Fruit fly (Drosophila melanogaster) whole organism, embryonic: ENCODE measurements around the gene Hasp.

Experiments used
- BEAF-32 ChIP-seq: fragments of 200-800 bp; sonication (Bioruptor generic); optimal IDR thresholded peaks from 3 replicates; lab custom pipeline; 2017; ENCODE audit warnings: missing biosample characterization, missing genetic modification characterization, mild to moderate bottlenecking, moderate library complexity, missing genetic modification reagents
- CG10267 ChIP-seq: fragments of 200-800 bp; sonication (Bioruptor generic); optimal IDR thresholded peaks from 2 replicates; lab custom pipeline; 2018; ENCODE audit warnings: missing biosample characterization, mild to moderate bottlenecking, missing genetic modification characterization, moderate library complexity
- CG11456 ChIP-seq: fragments of 200-800 bp; sonication (Bioruptor generic); IDR thresholded peaks from 3 replicates; pipeline ENCODE4 v1.3.6; 2022; ENCODE audit warnings: missing biosample characterization, missing genetic modification characterization
- CG11695 ChIP-seq: fragments of 200-800 bp; sonication (Bioruptor generic); IDR thresholded peaks from 3 replicates; pipeline ENCODE4 v1.3.6; 2022; ENCODE audit warnings: missing biosample characterization, missing genetic modification characterization
- CG12104 ChIP-seq: fragments of 200-800 bp; sonication (Bioruptor generic); optimal IDR thresholded peaks from 3 replicates; lab custom pipeline; 2016; ENCODE audit warnings: missing biosample characterization, missing genetic modification characterization
- CG12942 ChIP-seq: fragments of 200-800 bp; sonication (Bioruptor generic); optimal IDR thresholded peaks from 3 replicates; lab custom pipeline; 2016; ENCODE audit warnings: missing biosample characterization, missing genetic modification characterization
- CG13624 ChIP-seq: fragments of 200-800 bp; sonication (Bioruptor generic); optimal IDR thresholded peaks from 2 replicates; lab custom pipeline; 2016; ENCODE audit warnings: missing biosample characterization, missing genetic modification characterization
- CG13894 ChIP-seq: fragments of 200-800 bp; sonication (Bioruptor generic); optimal IDR thresholded peaks from 3 replicates; lab custom pipeline; 2018; ENCODE audit warnings: missing biosample characterization, mild to moderate bottlenecking, missing genetic modification characterization, moderate library complexity
- CG14441 ChIP-seq: fragments of 200-800 bp; sonication (Bioruptor generic); IDR thresholded peaks from 2 replicates; pipeline ENCODE4 v1.3.6; 2022; ENCODE audit warnings: missing biosample characterization, missing genetic modification characterization
- CG1647 ChIP-seq: fragments of 200-800 bp; sonication (Bioruptor generic); optimal IDR thresholded peaks from 3 replicates; lab custom pipeline; 2016; ENCODE audit warnings: missing biosample characterization, missing genetic modification characterization
- CG16779 ChIP-seq: fragments of 200-800 bp; sonication (Bioruptor generic); IDR thresholded peaks from 2 replicates; pipeline ENCODE4 v1.3.6; 2022; ENCODE audit warnings: missing biosample characterization, missing genetic modification characterization
- CG17328 ChIP-seq: fragments of 200-800 bp; sonication (Bioruptor generic); IDR thresholded peaks from 2 replicates; pipeline ENCODE4 v1.3.6; 2022; ENCODE audit warnings: missing biosample characterization, missing genetic modification characterization
- CG17385 ChIP-seq: fragments of 200-800 bp; sonication (Bioruptor generic); optimal IDR thresholded peaks from 3 replicates; lab custom pipeline; 2018; ENCODE audit warnings: missing biosample characterization, mild to moderate bottlenecking, missing genetic modification characterization
- CG2199 ChIP-seq: fragments of 200-800 bp; sonication (Bioruptor generic); IDR thresholded peaks from 3 replicates; pipeline ENCODE4 v1.3.6; 2022; ENCODE audit warnings: missing biosample characterization, missing genetic modification characterization
- CG2875 ChIP-seq: fragments of 200-800 bp; sonication (Bioruptor generic); optimal IDR thresholded peaks from 2 replicates; lab custom pipeline; 2017; ENCODE audit warnings: missing biosample characterization, mild to moderate bottlenecking, missing genetic modification characterization, missing genetic modification reagents
- CG30020 ChIP-seq: fragments of 200-800 bp; optimal IDR thresholded peaks from 2 replicates; lab custom pipeline; 2019; ENCODE audit warnings: missing biosample characterization, mild to moderate bottlenecking, missing genetic modification characterization, moderate library complexity
- CG30403 ChIP-seq: fragments of 200-800 bp; sonication (Bioruptor generic); optimal IDR thresholded peaks from 3 replicates; lab custom pipeline; 2016; ENCODE audit warnings: missing biosample characterization, missing genetic modification characterization
- CG31365 ChIP-seq: fragments of 200-800 bp; sonication (Bioruptor generic); optimal IDR thresholded peaks from 2 replicates; lab custom pipeline; 2018; ENCODE audit warnings: missing biosample characterization, mild to moderate bottlenecking, missing genetic modification characterization
- CG31441 ChIP-seq: fragments of 200-800 bp; sonication (Bioruptor generic); IDR thresholded peaks from 2 replicates; pipeline ENCODE4 v1.3.6; 2022; ENCODE audit warnings: missing biosample characterization, missing genetic modification characterization
- CG34224 ChIP-seq: fragments of 200-800 bp; sonication (Bioruptor generic); IDR thresholded peaks from 3 replicates; pipeline ENCODE4 v1.3.6; 2022; ENCODE audit warnings: missing biosample characterization, missing genetic modification characterization; ENCODE audit not compliant: partially characterized antibody
- CG4707 ChIP-seq: fragments of 200-800 bp; sonication (Bioruptor generic); optimal IDR thresholded peaks from 2 replicates; lab custom pipeline; 2018; ENCODE audit warnings: missing biosample characterization, mild to moderate bottlenecking, missing genetic modification characterization, moderate library complexity
- CG6683 ChIP-seq: fragments of 200-800 bp; sonication (Bioruptor generic); optimal IDR thresholded peaks from 2 replicates; lab custom pipeline; 2017; ENCODE audit warnings: missing biosample characterization, mild to moderate bottlenecking, missing genetic modification characterization, missing genetic modification reagents
- CG6765 ChIP-seq: fragments of 200-800 bp; sonication (Bioruptor generic); optimal IDR thresholded peaks from 3 replicates; lab custom pipeline; 2017; ENCODE audit warnings: missing biosample characterization, mild to moderate bottlenecking, missing genetic modification characterization
- CG9876 ChIP-seq: fragments of 200-800 bp; sonication (Bioruptor generic); optimal IDR thresholded peaks from 2 replicates; lab custom pipeline; 2016; ENCODE audit warnings: missing biosample characterization, missing genetic modification characterization
- CHES-1-like ChIP-seq: fragments of 200-800 bp; sonication (Bioruptor generic); optimal IDR thresholded peaks from 2 replicates; lab custom pipeline; 2016; ENCODE audit warnings: missing biosample characterization, missing genetic modification characterization
- CrebB ChIP-seq: fragments of 200-800 bp; sonication (Bioruptor generic); optimal IDR thresholded peaks from 3 replicates; lab custom pipeline; 2018; ENCODE audit warnings: missing biosample characterization, mild to moderate bottlenecking, missing genetic modification characterization
- Med ChIP-seq: fragments of 200-800 bp; sonication (Bioruptor generic); peaks from one replicate; lab custom pipeline; 2016; ENCODE audit warnings: missing biosample characterization, missing genetic modification characterization, mild to moderate bottlenecking, inconsistent platforms, moderate library complexity
- Oli ChIP-seq: fragments of 200-800 bp; sonication (Bioruptor generic); optimal IDR thresholded peaks from 2 replicates; lab custom pipeline; 2018; ENCODE audit warnings: missing biosample characterization, mild to moderate bottlenecking, missing genetic modification characterization, moderate library complexity
- Pdp1 ChIP-seq, 2 experiments: fragments of 200-800 bp; sonication (Bioruptor generic); optimal IDR thresholded peaks; 3 replicates each; lab custom pipeline; 2016; ENCODE audit warnings: missing biosample characterization in 2 of 2, missing genetic modification characterization in 2 of 2, mild to moderate bottlenecking in 1 of 2, moderate library complexity in 1 of 2
- Rfx ChIP-seq: fragments of 200-800 bp; sonication (Bioruptor generic); IDR thresholded peaks from 2 replicates; pipeline ENCODE4 v1.3.6; 2022; ENCODE audit warnings: missing biosample characterization, missing genetic modification characterization
- Sry-δ ChIP-seq: fragments of 200-800 bp; sonication (Bioruptor generic); optimal IDR thresholded peaks from 2 replicates; lab custom pipeline; 2016; ENCODE audit warnings: missing biosample characterization, missing genetic modification characterization
- Ssrp ChIP-seq: fragments of 200-800 bp; sonication (Bioruptor generic); optimal IDR thresholded peaks from 2 replicates; lab custom pipeline; 2018; ENCODE audit warnings: missing biosample characterization, mild to moderate bottlenecking, missing genetic modification characterization, moderate library complexity
- Tbp ChIP-seq: fragments of >200 bp; optimal IDR thresholded peaks from 2 replicates; lab custom pipeline; 2018; ENCODE audit warnings: missing biosample characterization, missing genetic modification characterization
- Xbp1 ChIP-seq: fragments of 200-800 bp; sonication (Bioruptor generic); optimal IDR thresholded peaks from 3 replicates; lab custom pipeline; 2016; ENCODE audit warnings: missing biosample characterization, mild to moderate bottlenecking, missing genetic modification characterization
- chinmo ChIP-seq: fragments of 200-800 bp; sonication (Bioruptor generic); IDR thresholded peaks from 4 replicates; pipeline ENCODE4 v1.3.6; 2022; ENCODE audit warnings: missing biosample characterization, missing genetic modification characterization; ENCODE audit not compliant: partially characterized antibody
- crp ChIP-seq, 2 experiments: fragments of 200-800 bp; sonication (Bioruptor generic); optimal IDR thresholded peaks; 2 replicates in 1 of 2; 3 replicates in 1 of 2; lab custom pipeline; 2017; ENCODE audit warnings: missing biosample characterization in 2 of 2, missing genetic modification characterization in 2 of 2, mild to moderate bottlenecking in 1 of 2, moderate library complexity in 1 of 2
- cwo ChIP-seq: fragments of 200-800 bp; sonication (Bioruptor generic); optimal IDR thresholded peaks from 3 replicates; lab custom pipeline; 2017; ENCODE audit warnings: missing biosample characterization, missing genetic modification characterization, mild to moderate bottlenecking, moderate library complexity, missing genetic modification reagents
- eve ChIP-seq, 2 experiments: fragments of >200 bp; optimal IDR thresholded peaks; 2 replicates each; lab custom pipeline; 2017; ENCODE audit warnings: missing biosample characterization in 2 of 2, missing genetic modification characterization in 2 of 2
- fd96Cb ChIP-seq: fragments of 200-800 bp; sonication (Bioruptor generic); optimal IDR thresholded peaks from 2 replicates; lab custom pipeline; 2018; ENCODE audit warnings: missing biosample characterization, mild to moderate bottlenecking, missing genetic modification characterization, moderate library complexity
- gce ChIP-seq: fragments of 200-800 bp; sonication (Bioruptor generic); IDR thresholded peaks from 3 replicates; pipeline ENCODE4 v1.3.6; 2022; ENCODE audit warnings: missing biosample characterization, missing genetic modification characterization
- kay ChIP-seq: fragments of 200-800 bp; sonication (Bioruptor generic); optimal IDR thresholded peaks from 2 replicates; lab custom pipeline; 2016; ENCODE audit warnings: missing biosample characterization, missing genetic modification characterization
- lilli ChIP-seq: fragments of 200-800 bp; sonication (Bioruptor generic); optimal IDR thresholded peaks from 3 replicates; lab custom pipeline; 2016; ENCODE audit warnings: missing biosample characterization, missing genetic modification characterization
- nom ChIP-seq: fragments of 200-800 bp; sonication (Bioruptor generic); optimal IDR thresholded peaks from 2 replicates; lab custom pipeline; 2017; ENCODE audit warnings: missing biosample characterization, missing genetic modification characterization, mild to moderate bottlenecking, moderate library complexity, missing genetic modification reagents
- sens ChIP-seq: fragments of 200-800 bp; sonication (Bioruptor generic); peaks from one replicate; lab custom pipeline; 2016; ENCODE audit warnings: missing biosample characterization, missing genetic modification characterization
- slou ChIP-seq: fragments of 200-800 bp; sonication (Bioruptor generic); optimal IDR thresholded peaks from 3 replicates; lab custom pipeline; 2016; ENCODE audit warnings: missing biosample characterization, missing genetic modification characterization
- ttk ChIP-seq: fragments of 200-800 bp; sonication (Bioruptor generic); IDR thresholded peaks from 2 replicates; pipeline ENCODE4 v2.1.2; 2022; ENCODE audit warnings: missing biosample characterization, missing genetic modification characterization
- wek ChIP-seq: fragments of 200-800 bp; sonication (Bioruptor generic); optimal IDR thresholded peaks from 3 replicates; lab custom pipeline; 2018; ENCODE audit warnings: missing biosample characterization, mild to moderate bottlenecking, missing genetic modification characterization, moderate library complexity

Hasp gene

dm6 chr2L:19548158-19548557, 31.2 kb upstream of the Hasp start, which contains the start of gene Tep4 (continued):
- peak; percentile 92; the same call in 3 of the 4 replicates for TF ChIP-seq chinmo (GFP tag; lab: Robert Waterston, UW)
- TF ChIP-seq CG30403 (GFP tag; lab: Kevin White, UChicago): no peak
- peak; percentile 4 for TF ChIP-seq CG17385 (GFP tag; lab: Kevin White, UChicago)
- peak; percentile 44 for TF ChIP-seq Med (GFP tag; lab: Kevin White, UChicago)
- 0 out of 3 replicates have a peak, but pooled peaks have one; percentile 6 for TF ChIP-seq CG2199 (GFP tag; lab: Robert Waterston, UW)
- TF ChIP-seq Pdp1 (GFP tag; optimal IDR thresholded peaks at IDR 0.05; lab: Kevin White, UChicago): peak in 1 of 2 experiments; percentile 39
- TF ChIP-seq crp (GFP tag; optimal IDR thresholded peaks at IDR 0.05; lab: Kevin White, UChicago): peak in 1 of 2 experiments; percentile 44
- peak; percentile 56 for TF ChIP-seq kay
- no peak for TF ChIP-seq CG13624
- peak; percentile 78 for TF ChIP-seq sens
- peak; percentile 2 for TF ChIP-seq nom (GFP tag; lab: Kevin White, UChicago)
- peak; percentile 29 for TF ChIP-seq CG13894 (tag; lab: Kevin White, UChicago)
- TF ChIP-seq eve (GFP tag; optimal IDR thresholded peaks at IDR 0.05; lab: Kevin White, UChicago): peak in 1 of 2 experiments; percentile 38
- no peak for TF ChIP-seq CG12942 (GFP tag; lab: Kevin White, UChicago)
- no peak for TF ChIP-seq Ssrp
- peak; percentile 23 for TF ChIP-seq wek
- TF ChIP-seq ttk (GFP tag; lab: Robert Waterston, UW): no peak
- TF ChIP-seq CG6765 (GFP tag; lab: Kevin White, UChicago): no peak
- TF ChIP-seq CG2875: no peak
- no peak for TF ChIP-seq lilli
- TF ChIP-seq CrebB (tag; lab: Kevin White, UChicago): peak; percentile 54
- TF ChIP-seq, all 482 proteins: peak for 23

- TF ChIP-seq gce (GFP tag; lab: Robert Waterston, UW) (0 out of 3 replicates have a peak, but pooled peaks have one; percentile 44), CG11695 (GFP tag; lab: Robert Waterston, UW) (peak; percentile 54; the same call in 1 of the 3 replicates), CHES-1-like (GFP tag; lab: Kevin White, UChicago) (peak; percentile 21), Tbp (GFP tag; lab: Kevin White, UChicago) (no peak), CG10267 (peak; percentile 43), nom (GFP tag; lab: Kevin White, UChicago) (peak; percentile 79), CG31441 (GFP tag; lab: Robert Waterston, UW) (peak; percentile 16; the same call in 1 of the 2 replicates), CG9876 (no peak), chinmo (GFP tag; lab: Robert Waterston, UW) (0 out of 4 replicates have a peak, but pooled peaks have one; percentile 32), CG6683 (peak; percentile 6), CG17328 (GFP tag; lab: Robert Waterston, UW) (peak; percentile 50), Oli (tag; lab: Kevin White, UChicago) (no peak), CG12104 (peak; percentile 7), CG4707 (peak; percentile 12), slou (GFP tag; lab: Kevin White, UChicago) (no peak), Rfx (GFP tag; lab: Robert Waterston, UW) (peak; percentile 29; the same call in 1 of the 2 replicates), BEAF-32 (GFP tag; lab: Kevin White, UChicago) (no peak), cwo (GFP tag; lab: Kevin White, UChicago) (peak; percentile 97), Sry-δ (GFP tag; lab: Kevin White, UChicago) (peak; percentile 7), CG16779 (GFP tag; lab: Robert Waterston, UW) (no peak), Xbp1 (peak; percentile 24), fd96Cb (tag; lab: Kevin White, UChicago) (peak; percentile 4), CG14441 (peak; percentile 54; the same call in 1 of the 2 replicates), CG11456 (GFP tag; lab: Robert Waterston, UW) (no peak), CG30020 (tag; lab: Kevin White, UChicago) (no peak), CG1647 (GFP tag; lab: Kevin White, UChicago) (peak; percentile 22), CG31365 (tag; lab: Kevin White, UChicago) (no peak), CG34224 (GFP tag; lab: Robert Waterston, UW) (0 out of 3 replicates have a peak, but pooled peaks have one; percentile 25)
Observed at dm6 chr2L:19546869-19547710, 30.1 kb upstream of the Hasp start, which contains the start of gene CG10337. CG10337 (minus strand) TSS chr2L:19546959.
